Worm (Caenorhabditis elegans): Measurements from ENCODE around the gene rps-0.

Gene rps-0

DNA sequence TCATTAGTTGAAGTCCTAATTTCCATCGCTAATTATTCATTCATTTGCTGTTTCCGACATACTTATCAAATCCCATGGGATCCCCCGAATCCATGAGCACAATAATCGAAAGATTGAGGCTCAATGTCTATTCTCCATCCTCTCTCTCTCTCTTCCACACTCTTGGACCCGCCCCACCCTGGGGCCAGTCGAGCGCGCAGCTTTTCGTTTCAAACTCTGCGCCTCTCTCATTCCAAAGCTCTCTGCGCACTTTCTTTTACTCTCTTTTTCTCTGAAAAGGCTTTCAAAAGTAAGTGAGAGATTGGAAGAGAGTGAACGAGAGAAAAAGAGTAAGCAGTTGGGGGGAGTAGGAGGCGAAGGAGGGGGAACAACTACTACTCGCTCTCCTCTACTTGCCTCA is 32.1 kb downstream of the rps-0 start, which contains the start of gene acy-1 (continued):
- TF ChIP-seq efl-1 (optimal IDR thresholded peaks at IDR 0.05) = peak; percentile 85 to 88
- peak; percentile 76 to 95 for TF ChIP-seq efl-1 (GFP tag; optimal IDR thresholded peaks at IDR 0.05 in 1 of 2)
- TF ChIP-seq Y116A8C.19 (tag; optimal IDR thresholded peaks at IDR 0.05; ENCODE audit: borderline replicate concordance) = no peak
- no peak for TF ChIP-seq sptf-1 (tag; optimal IDR thresholded peaks at IDR 0.05)
- peak; percentile 69 for TF ChIP-seq nhr-77 (tag; optimal IDR thresholded peaks at IDR 0.05)
- TF ChIP-seq unc-98 (GFP tag; IDR thresholded peaks at IDR 0.05) = peak; percentile 46; the same call in 1 of the 2 replicates
- no peak for TF ChIP-seq elt-3 (tag; optimal IDR thresholded peaks at IDR 0.05)
- TF ChIP-seq mef-2 (tag; optimal IDR thresholded peaks at IDR 0.05) = no peak
- TF ChIP-seq mep-1 (tag; optimal IDR thresholded peaks at IDR 0.05) = peak; percentile 79
- no peak for TF ChIP-seq hlh-4 (tag; optimal IDR thresholded peaks at IDR 0.05)
- peak; percentile 79 for TF ChIP-seq snu-23 (GFP tag; optimal IDR thresholded peaks at IDR 0.05)
- peak; percentile 87 for TF ChIP-seq rnt-1 (tag; optimal IDR thresholded peaks at IDR 0.05)
- TF ChIP-seq ztf-4 (tag; optimal IDR thresholded peaks at IDR 0.05) = no peak
- TF ChIP-seq C16A3.4 (tag; optimal IDR thresholded peaks at IDR 0.05) = peak; percentile 35
- no peak for TF ChIP-seq elt-2 (tag; optimal IDR thresholded peaks at IDR 0.05)
- TF ChIP-seq nhr-85 (tag) = peak; percentile 62
- peak; percentile 64 for TF ChIP-seq isw-1 (GFP tag; IDR thresholded peaks at IDR 0.05)
- peak; percentile 60 to 86 (median 68) for TF ChIP-seq ceh-82 (tag; optimal IDR thresholded peaks at IDR 0.05)
- TF ChIP-seq C04F5.9 (tag; optimal IDR thresholded peaks at IDR 0.05) = peak; percentile 31
- TF ChIP-seq nhr-20 (tag; optimal IDR thresholded peaks at IDR 0.05) = peak; percentile 58
- peak; percentile 82 to 88 for TF ChIP-seq lsy-2 (tag; optimal IDR thresholded peaks at IDR 0.05)
- peak; percentile 51 for TF ChIP-seq lir-3 (tag; optimal IDR thresholded peaks at IDR 0.05; ENCODE audit: poor library complexity)
- peak; percentile 38 for TF ChIP-seq blmp-1 (tag; optimal IDR thresholded peaks at IDR 0.05)
- peak; percentile 91 for TF ChIP-seq nhr-71 (tag; optimal IDR thresholded peaks at IDR 0.05)
- no peak for TF ChIP-seq fkh-4 (tag; optimal IDR thresholded peaks at IDR 0.05; ENCODE audit: borderline replicate concordance)
- peak; percentile 20 for TF ChIP-seq sox-4 (tag; optimal IDR thresholded peaks at IDR 0.05)
- no peak for TF ChIP-seq nhr-28 (tag; optimal IDR thresholded peaks at IDR 0.05)
- peak in 1 of 2 experiments; percentile 13 for TF ChIP-seq ztf-11 (tag; optimal IDR thresholded peaks at IDR 0.05)
- TF ChIP-seq mab-9 (GFP tag; IDR thresholded peaks at IDR 0.05) = peak; percentile 27; the same call in 1 of the 2 replicates
- TF ChIP-seq jun-1 (tag; optimal IDR thresholded peaks at IDR 0.05) = peak; percentile 59
- no peak for TF ChIP-seq grh-1 (GFP tag; IDR thresholded peaks at IDR 0.05)
- TF ChIP-seq ceh-63 (GFP tag; optimal IDR thresholded peaks at IDR 0.05) = no peak
- TF ChIP-seq nhr-90 (tag; optimal IDR thresholded peaks at IDR 0.05; ENCODE audit: poor library complexity) = no peak
- TF ChIP-seq F16B12.6 (tag; optimal IDR thresholded peaks at IDR 0.05) = peak; percentile 25
- TF ChIP-seq alr-1 (tag; optimal IDR thresholded peaks at IDR 0.05; ENCODE audit: borderline replicate concordance) = no peak
- peak in 1 of 2 experiments; percentile 40 for TF ChIP-seq egl-27 (tag; optimal IDR thresholded peaks at IDR 0.05)
- TF ChIP-seq sup-37 (GFP tag; optimal IDR thresholded peaks at IDR 0.05) = no peak
- TF ChIP-seq nhr-11 (tag; optimal IDR thresholded peaks at IDR 0.05) = no peak
- TF ChIP-seq fkh-8 (tag; optimal IDR thresholded peaks at IDR 0.05) = peak; percentile 83
- TF ChIP-seq unc-30 (tag; optimal IDR thresholded peaks at IDR 0.05) = no peak
- TF ChIP-seq dpl-1 (GFP tag; optimal IDR thresholded peaks at IDR 0.05) = peak; percentile 58 to 75 (median 67)
- TF ChIP-seq lin-15B (tag; optimal IDR thresholded peaks at IDR 0.05) = peak; percentile 48
- no peak for TF ChIP-seq C34B4.2 (tag; optimal IDR thresholded peaks at IDR 0.05)
- TF ChIP-seq nhr-84 (tag; optimal IDR thresholded peaks at IDR 0.05) = no peak
- TF ChIP-seq ama-1 (optimal IDR thresholded peaks at IDR 0.05) = no peak
- TF ChIP-seq ets-5 (GFP tag; IDR thresholded peaks at IDR 0.05) = no peak

Measured in whole organism, L1 larva.